Worm (Caenorhabditis elegans) whole organism, early embryonic: ENCODE data around the gene E03H12.7.

Source experiments
- B0310.2 ChIP-seq: sonication (generic microtip); optimal IDR thresholded peaks from 2 replicates; lab custom pipeline; 2016; ENCODE audit warnings: mild to moderate bottlenecking, missing genetic modification characterization, missing compliant biosample characterization
- F13C5.2 ChIP-seq: sonication (generic microtip); optimal IDR thresholded peaks from 2 replicates; lab custom pipeline; 2017; ENCODE audit warnings: mild to moderate bottlenecking, missing genetic modification characterization, inconsistent platforms, missing compliant biosample characterization
- aly-1 ChIP-seq: sonication (generic microtip); optimal IDR thresholded peaks from 2 replicates; lab custom pipeline; 2016; ENCODE audit warnings: missing genetic modification characterization, missing compliant biosample characterization
- ama-1 ChIP-seq: fragments of 150-350 bp; optimal IDR thresholded peaks from 2 replicates; lab custom pipeline; 2014
- ceh-13 ChIP-seq: fragments of 200-800 bp; sonication (Bioruptor generic); optimal IDR thresholded peaks from 2 replicates; lab custom pipeline; 2018; ENCODE audit warnings: mild to moderate bottlenecking, missing genetic modification characterization, missing compliant biosample characterization
- ceh-36 ChIP-seq: sonication (generic microtip); optimal IDR thresholded peaks from 2 replicates; lab custom pipeline; 2016; ENCODE audit warnings: missing genetic modification characterization, inconsistent platforms, missing compliant biosample characterization
- ets-7 ChIP-seq: sonication (generic microtip); optimal IDR thresholded peaks from 2 replicates; lab custom pipeline; 2016; ENCODE audit warnings: missing genotype, missing genetic modification characterization, missing compliant biosample characterization
- flt-1 ChIP-seq: fragments of 200-800 bp; sonication (Bioruptor generic); IDR thresholded peaks from 2 replicates; pipeline ENCODE4 v1.3.6; 2022; ENCODE audit warnings: missing genetic modification characterization, missing compliant biosample characterization
- hmbx-1 ChIP-seq: sonication (generic microtip); optimal IDR thresholded peaks from 2 replicates; lab custom pipeline; 2016; ENCODE audit warnings: mild to moderate bottlenecking, missing genetic modification characterization, missing compliant biosample characterization
- hmg-4 ChIP-seq: fragments of 200-800 bp; sonication (Bioruptor generic); optimal IDR thresholded peaks from 2 replicates; lab custom pipeline; 2018; ENCODE audit warnings: mild to moderate bottlenecking, missing genetic modification characterization, missing compliant biosample characterization
- hnd-1 ChIP-seq: sonication (generic microtip); optimal IDR thresholded peaks from 2 replicates; lab custom pipeline; 2016; ENCODE audit warnings: missing genetic modification characterization, missing compliant biosample characterization
- pes-1 ChIP-seq: fragments of 200-800 bp; sonication (Bioruptor generic); IDR thresholded peaks from 2 replicates; pipeline ENCODE4 v1.3.6; 2022; ENCODE audit warnings: missing genetic modification reagents, missing genetic modification characterization, missing compliant biosample characterization
- scrt-1 ChIP-seq: fragments of 200-800 bp; sonication (Bioruptor generic); IDR thresholded peaks from 2 replicates; pipeline ENCODE4 v1.3.6; 2022; ENCODE audit warnings: missing genetic modification characterization, missing compliant biosample characterization
- sea-1 ChIP-seq: fragments of 200-800 bp; sonication (Bioruptor generic); conservative IDR thresholded peaks from 2 replicates; pipeline ENCODE4 v1.3.6; 2022; ENCODE audit warnings: missing genetic modification characterization, missing compliant biosample characterization
- tbx-11 ChIP-seq: fragments of 200-800 bp; sonication (Bioruptor generic); IDR thresholded peaks from 2 replicates; pipeline ENCODE4 v1.3.6; 2022; ENCODE audit warnings: missing genetic modification characterization, missing compliant biosample characterization
- tbx-37 ChIP-seq: fragments of 200-800 bp; sonication (Bioruptor generic); conservative IDR thresholded peaks from 2 replicates; pipeline ENCODE4 v1.3.6; 2022; ENCODE audit warnings: missing genetic modification reagents, missing genetic modification characterization, missing compliant biosample characterization
- tra-4 ChIP-seq: sonication (generic microtip); optimal IDR thresholded peaks from 2 replicates; lab custom pipeline; 2017; ENCODE audit warnings: missing genetic modification characterization, missing compliant biosample characterization

E03H12.7 gene

ce11 chrIV:4969419-4969818, 19.0 kb downstream of the E03H12.7 start, which contains the start of gene Y9C9A.13:
Gene Y9C9A.13 (minus strand): TSS chrIV:4969519.
- no peak for TF ChIP-seq tbx-37
- TF ChIP-seq B0310.2 (tag; lab: Kevin White, UChicago) = no peak
- no peak for TF ChIP-seq tbx-11 (GFP tag; lab: Robert Waterston, UW)
- no peak for TF ChIP-seq flt-1 (GFP tag; lab: Robert Waterston, UW)
- TF ChIP-seq ets-7 = no peak
- no peak for TF ChIP-seq ceh-36 (tag; lab: Kevin White, UChicago)
- TF ChIP-seq hnd-1 (tag; lab: Kevin White, UChicago) = no peak
- no peak for TF ChIP-seq F13C5.2 (tag; lab: Kevin White, UChicago)
- TF ChIP-seq tra-4 (tag; lab: Kevin White, UChicago) = no peak
- TF ChIP-seq pes-1 = no peak
- no peak for TF ChIP-seq sea-1 (GFP tag; lab: Robert Waterston, UW)
- no peak for TF ChIP-seq ceh-13 (GFP tag; lab: Kevin White, UChicago)
- no peak for TF ChIP-seq ama-1 (lab: Kevin White, UChicago)
- no peak for TF ChIP-seq scrt-1 (GFP tag; lab: Robert Waterston, UW)
- TF ChIP-seq hmbx-1 = no peak

- TF ChIP-seq F13C5.2 (tag; lab: Kevin White, UChicago) (no peak), tra-4 (tag; lab: Kevin White, UChicago) (no peak), hmg-4 (GFP tag; lab: Kevin White, UChicago) (no peak), flt-1 (GFP tag; lab: Robert Waterston, UW) (no peak)
Observed at ce11 chrIV:4963834-4964233, 24.6 kb downstream of the E03H12.7 start, which contains the start of gene txt-3. Gene txt-3 (plus strand): TSS chrIV:4963958.

ce11 chrIV:4960623-4961022, 27.8 kb downstream of the E03H12.7 start, which contains the start of gene str-164:
Gene str-164 (plus strand): TSS chrIV:4960735.
- TF ChIP-seq aly-1 = no peak
- no peak for TF ChIP-seq tbx-11 (GFP tag; lab: Robert Waterston, UW)
- no peak for TF ChIP-seq flt-1 (GFP tag; lab: Robert Waterston, UW)
- TF ChIP-seq F13C5.2 (tag; lab: Kevin White, UChicago) = no peak
- TF ChIP-seq ama-1 (lab: Kevin White, UChicago) = no peak
- no peak for TF ChIP-seq sea-1 (GFP tag; lab: Robert Waterston, UW)
- TF ChIP-seq ceh-36 (tag; lab: Kevin White, UChicago) = no peak
- no peak for TF ChIP-seq hmbx-1
- no peak for TF ChIP-seq tbx-37
- no peak for TF ChIP-seq pes-1
- TF ChIP-seq B0310.2 (tag; lab: Kevin White, UChicago) = no peak
- TF ChIP-seq hmg-4 (GFP tag; lab: Kevin White, UChicago) = no peak
- no peak for TF ChIP-seq hnd-1 (tag; lab: Kevin White, UChicago)
- TF ChIP-seq ets-7 = no peak
- no peak for TF ChIP-seq tra-4 (tag; lab: Kevin White, UChicago)
- TF ChIP-seq scrt-1 (GFP tag; lab: Robert Waterston, UW) = no peak

ce11 chrIV:4953887-4954286, 34.5 kb downstream of the E03H12.7 start, which contains the start of gene str-163:
Gene str-163 (plus strand): TSS chrIV:4954187.
- TF ChIP-seq ceh-13 (GFP tag; lab: Kevin White, UChicago) (no peak), B0310.2 (tag; lab: Kevin White, UChicago) (no peak), pes-1 (no peak), flt-1 (GFP tag; lab: Robert Waterston, UW) (no peak)

- peak; percentile 77 for TF ChIP-seq flt-1 (GFP tag; lab: Robert Waterston, UW)
Observed at ce11 chrIV:4949729-4950128, 38.7 kb downstream of the E03H12.7 start.

- no peak for TF ChIP-seq F13C5.2 (tag; lab: Kevin White, UChicago)
- TF ChIP-seq flt-1 (GFP tag; lab: Robert Waterston, UW) = no peak
- TF ChIP-seq B0310.2 (tag; lab: Kevin White, UChicago) = no peak
- no peak for TF ChIP-seq hnd-1 (tag; lab: Kevin White, UChicago)
- TF ChIP-seq pes-1 = no peak
- TF ChIP-seq ceh-36 (tag; lab: Kevin White, UChicago) = no peak
- TF ChIP-seq sea-1 (GFP tag; lab: Robert Waterston, UW) = no peak
- no peak for TF ChIP-seq ama-1 (lab: Kevin White, UChicago)
- no peak for TF ChIP-seq aly-1
- no peak for TF ChIP-seq tbx-37
- no peak for TF ChIP-seq ceh-13 (GFP tag; lab: Kevin White, UChicago)
- no peak for TF ChIP-seq tra-4 (tag; lab: Kevin White, UChicago)
- no peak for TF ChIP-seq hmg-4 (GFP tag; lab: Kevin White, UChicago)
- no peak for TF ChIP-seq tbx-11 (GFP tag; lab: Robert Waterston, UW)
- TF ChIP-seq ets-7 = no peak
- TF ChIP-seq hmbx-1 = no peak
- TF ChIP-seq scrt-1 (GFP tag; lab: Robert Waterston, UW) = no peak
Observed at ce11 chrIV:4945771-4946170, 42.7 kb downstream of the E03H12.7 start, which contains the start of gene str-169. Gene str-169 (plus strand): TSS chrIV:4946071.

- TF ChIP-seq ets-7 = no peak
Observed at ce11 chrIV:4941681-4942080, 46.8 kb downstream of the E03H12.7 start, which contains the start of gene Y9C9A.5. Gene Y9C9A.5 (plus strand): TSS chrIV:4941981.

ce11 chrIV:4938664-4939063, 49.8 kb downstream of the E03H12.7 start, which contains the start of gene str-168:
Gene str-168 (plus strand): TSS chrIV:4938964.
- TF ChIP-seq ets-7 (no peak), ama-1 (lab: Kevin White, UChicago) (no peak), B0310.2 (tag; lab: Kevin White, UChicago) (no peak), hmbx-1 (no peak), scrt-1 (GFP tag; lab: Robert Waterston, UW) (no peak), tbx-11 (GFP tag; lab: Robert Waterston, UW) (no peak), sea-1 (GFP tag; lab: Robert Waterston, UW) (no peak), tra-4 (tag; lab: Kevin White, UChicago) (no peak), flt-1 (GFP tag; lab: Robert Waterston, UW) (no peak), F13C5.2 (tag; lab: Kevin White, UChicago) (no peak), ceh-36 (tag; lab: Kevin White, UChicago) (no peak), hnd-1 (tag; lab: Kevin White, UChicago) (no peak), tbx-37 (no peak)
